Worm (Caenorhabditis elegans): Measurements from ENCODE around the gene C14E2.7.
A peak's percentile ranks its signal among the peaks of the same experiment; 100 is the strongest.

Gene C14E2.7

ce11 chrX:1826166-1826565, 10.0 kb downstream of the C14E2.7 start, which contains the start of gene C14E2.1:
Gene C14E2.1, plus strand, starts transcription at chrX:1826466.
- no peak for TF ChIP-seq egl-27 (tag; optimal IDR thresholded peaks at IDR 0.05)
- no peak for TF ChIP-seq gmeb-1 (tag; optimal IDR thresholded peaks at IDR 0.05)

DNA sequence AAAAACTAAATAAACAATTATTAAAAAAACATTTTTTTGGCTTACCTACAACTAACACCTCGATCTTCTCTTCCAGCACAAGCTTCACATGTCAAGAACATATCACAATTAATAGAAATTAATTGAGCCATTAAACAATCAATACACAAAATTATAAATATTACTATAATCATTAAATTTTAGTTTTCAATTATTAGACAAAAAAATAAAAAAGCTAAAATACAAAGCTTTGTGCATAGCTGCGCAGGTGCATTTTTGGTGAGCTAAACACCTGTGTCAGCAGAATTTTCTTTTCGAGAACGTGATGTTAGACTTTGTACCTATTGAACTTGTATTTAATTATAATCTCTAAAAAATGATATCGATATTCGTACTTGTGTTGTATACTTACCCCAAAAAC, 13.7 kb downstream of the C14E2.7 start, which contains the start of gene C14E2.6:
Gene C14E2.6 (minus strand): TSS at position 101 of the 400 bp plus-strand sequence.
- TF ChIP-seq mdl-1 (tag; optimal IDR thresholded peaks at IDR 0.05), result no peak
- no peak for TF ChIP-seq sem-4 (tag; optimal IDR thresholded peaks at IDR 0.05)

- TF ChIP-seq skn-1 (tag; optimal IDR thresholded peaks at IDR 0.05), result no peak
- TF ChIP-seq nhr-25 (tag; optimal IDR thresholded peaks at IDR 0.05), result no peak
- no peak for TF ChIP-seq elt-3 (tag; optimal IDR thresholded peaks at IDR 0.05)
- no peak for TF ChIP-seq nhr-6 (tag; optimal IDR thresholded peaks at IDR 0.05)
- TF ChIP-seq nhr-237 (tag; optimal IDR thresholded peaks at IDR 0.05), result no peak
- no peak for TF ChIP-seq crh-2 (tag; optimal IDR thresholded peaks at IDR 0.05)
- TF ChIP-seq unc-62 (GFP tag; optimal IDR thresholded peaks at IDR 0.05), result no peak
- TF ChIP-seq ztf-4 (tag; optimal IDR thresholded peaks at IDR 0.05), result no peak
- TF ChIP-seq ceh-82 (tag; optimal IDR thresholded peaks at IDR 0.05), result no peak
- TF ChIP-seq ztf-1 (GFP tag; conservative IDR thresholded peaks at IDR 0.05), result no peak
- TF ChIP-seq lin-13 (GFP tag; optimal IDR thresholded peaks at IDR 0.05), result no peak
- TF ChIP-seq sem-4 (tag; optimal IDR thresholded peaks at IDR 0.05), result no peak
Measured at ce11 chrX:1830475-1830874, 14.3 kb downstream of the C14E2.7 start.

ce11 chrX:1837703-1838102, 21.5 kb downstream of the C14E2.7 start:
- no peak for TF ChIP-seq lin-39 (tag; optimal IDR thresholded peaks at IDR 0.05)
- no peak for TF ChIP-seq nhr-237 (tag; optimal IDR thresholded peaks at IDR 0.05)
- peak in 1 of 2 experiments; percentile 44 for TF ChIP-seq lsy-2 (tag; optimal IDR thresholded peaks at IDR 0.05)
- TF ChIP-seq lin-11 (tag; optimal IDR thresholded peaks at IDR 0.05), result peak; percentile 5
- TF ChIP-seq ZK546.5 (tag; optimal IDR thresholded peaks at IDR 0.05), result no peak
- peak; percentile 46 for TF ChIP-seq Y55F3AM.14 (GFP tag; optimal IDR thresholded peaks at IDR 0.05)
- TF ChIP-seq zag-1 (tag; optimal IDR thresholded peaks at IDR 0.05), result no peak
- no peak for TF ChIP-seq crh-2 (tag; optimal IDR thresholded peaks at IDR 0.05)
- no peak for TF ChIP-seq nhr-10 (tag; optimal IDR thresholded peaks at IDR 0.05)
- no peak for TF ChIP-seq mab-5 (tag; optimal IDR thresholded peaks at IDR 0.05)
- TF ChIP-seq unc-62 (GFP tag; optimal IDR thresholded peaks at IDR 0.05), result no peak
- TF ChIP-seq nhr-12 (tag; optimal IDR thresholded peaks at IDR 0.05), result no peak
- no peak for TF ChIP-seq nhr-11 (tag; optimal IDR thresholded peaks at IDR 0.05)
- TF ChIP-seq ama-1 (optimal IDR thresholded peaks at IDR 0.05), result no peak
- TF ChIP-seq unc-39 (tag; optimal IDR thresholded peaks at IDR 0.05), result no peak
- no peak for TF ChIP-seq sem-4 (tag; optimal IDR thresholded peaks at IDR 0.05)
- no peak for TF ChIP-seq nhr-77 (tag; optimal IDR thresholded peaks at IDR 0.05)
- TF ChIP-seq blmp-1 (tag; optimal IDR thresholded peaks at IDR 0.05; ENCODE audit: insufficient read depth), result no peak
- TF ChIP-seq nhr-6 (tag; optimal IDR thresholded peaks at IDR 0.05), result no peak
- TF ChIP-seq dmd-4 (tag; optimal IDR thresholded peaks at IDR 0.05), result no peak
- TF ChIP-seq sma-9 (GFP tag; optimal IDR thresholded peaks at IDR 0.05), result peak; percentile 49
- no peak for TF ChIP-seq sma-9 (tag; optimal IDR thresholded peaks at IDR 0.05)
- TF ChIP-seq mdl-1 (tag; optimal IDR thresholded peaks at IDR 0.05), result no peak
- no peak for TF ChIP-seq nhr-23 (tag; optimal IDR thresholded peaks at IDR 0.05)
- peak; percentile 35 for TF ChIP-seq unc-55 (GFP tag; optimal IDR thresholded peaks at IDR 0.05)
- no peak for TF ChIP-seq skn-1 (tag; optimal IDR thresholded peaks at IDR 0.05)
- TF ChIP-seq ztf-11 (tag; optimal IDR thresholded peaks at IDR 0.05), result no peak
- TF ChIP-seq ztf-1 (GFP tag; conservative IDR thresholded peaks at IDR 0.05), result no peak
- no peak for TF ChIP-seq ceh-82 (tag; optimal IDR thresholded peaks at IDR 0.05)
- TF ChIP-seq nhr-25 (tag; optimal IDR thresholded peaks at IDR 0.05), result no peak
- TF ChIP-seq alr-1 (tag; optimal IDR thresholded peaks at IDR 0.05), result no peak
- TF ChIP-seq fos-1 (tag; optimal IDR thresholded peaks at IDR 0.05), result no peak
- TF ChIP-seq F13H6.1 (tag; optimal IDR thresholded peaks at IDR 0.05), result peak; percentile 8
- TF ChIP-seq R02D3.7 (tag; optimal IDR thresholded peaks at IDR 0.05), result no peak
- TF ChIP-seq sma-3 (GFP tag; optimal IDR thresholded peaks at IDR 0.05), result peak; percentile 17
- TF ChIP-seq nhr-129 (tag; optimal IDR thresholded peaks at IDR 0.05), result peak; percentile 53
- TF ChIP-seq elt-3 (tag; optimal IDR thresholded peaks at IDR 0.05), result no peak
- TF ChIP-seq mbf-1 (tag; optimal IDR thresholded peaks at IDR 0.05), result no peak
- TF ChIP-seq lin-13 (GFP tag; optimal IDR thresholded peaks at IDR 0.05), result no peak
- peak; percentile 54 for TF ChIP-seq gmeb-1 (tag; optimal IDR thresholded peaks at IDR 0.05)
- no peak for TF ChIP-seq aly-2 (tag; optimal IDR thresholded peaks at IDR 0.05)
- no peak for TF ChIP-seq egl-27 (tag; optimal IDR thresholded peaks at IDR 0.05)
- TF ChIP-seq snpc-4 (tag; optimal IDR thresholded peaks at IDR 0.05), result no peak
- no peak for TF ChIP-seq C34F6.9 (tag; optimal IDR thresholded peaks at IDR 0.05)
- no peak for TF ChIP-seq elt-1 (tag; optimal IDR thresholded peaks at IDR 0.05)
- TF ChIP-seq nhr-21 (tag; optimal IDR thresholded peaks at IDR 0.05), result peak; percentile 19
- TF ChIP-seq ztf-4 (tag; optimal IDR thresholded peaks at IDR 0.05), result no peak
